Worm (Caenorhabditis elegans) whole organism, late embryonic: Measurements from ENCODE around the gene F14E5.8.

Source experiments
- T23F11.4 ChIP-seq: fragments of 200-800 bp; sonication (Bioruptor generic); optimal IDR thresholded peaks from 2 replicates; lab custom pipeline; 2018; ENCODE audit warnings: mild to moderate bottlenecking, missing genetic modification characterization, missing compliant biosample characterization
- ceh-22 ChIP-seq: sonication (generic microtip); optimal IDR thresholded peaks from 2 replicates; lab custom pipeline; 2017; ENCODE audit warnings: missing biosample characterization, missing genetic modification characterization
- dmd-4 ChIP-seq: sonication (generic microtip); optimal IDR thresholded peaks from 2 replicates; lab custom pipeline; 2016; ENCODE audit warnings: borderline replicate concordance, missing genetic modification characterization, missing compliant biosample characterization
- ets-4 ChIP-seq: sonication (generic microtip); optimal IDR thresholded peaks from 2 replicates; lab custom pipeline; 2016; ENCODE audit warnings: missing genetic modification characterization, missing compliant biosample characterization
- eyg-1 ChIP-seq: sonication (generic microtip); optimal IDR thresholded peaks from 2 replicates; lab custom pipeline; 2016; ENCODE audit warnings: missing genotype, missing genetic modification characterization, missing compliant biosample characterization
- nhr-11 ChIP-seq: fragments of 150-350 bp; optimal IDR thresholded peaks from 2 replicates; lab custom pipeline; 2014; ENCODE audit warnings: missing biosample characterization, missing genetic modification characterization
- tbx-7 ChIP-seq: sonication (generic microtip); optimal IDR thresholded peaks from 2 replicates; lab custom pipeline; 2016; ENCODE audit warnings: missing genotype, missing genetic modification characterization, missing compliant biosample characterization

DNA sequence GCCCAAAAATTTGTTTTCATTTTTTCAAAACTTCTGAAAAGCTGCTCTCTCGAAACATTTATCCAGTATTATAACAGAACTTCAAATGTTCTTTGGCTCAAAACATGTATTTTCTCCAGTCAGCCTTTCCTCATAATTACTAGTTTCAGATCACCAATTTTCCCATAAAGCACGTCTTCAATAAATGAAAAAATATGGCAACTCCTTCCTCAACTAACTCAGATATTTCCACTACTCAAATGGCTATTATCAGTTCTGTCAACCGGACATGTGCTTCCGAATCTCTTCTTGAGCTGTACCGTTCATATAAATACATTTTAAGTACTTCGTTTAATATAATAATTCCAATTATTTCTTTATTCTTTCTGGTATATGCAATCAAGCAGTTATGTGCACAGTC lies 12.4 kb upstream of the F14E5.8 start, which contains the start of gene sra-13:
- TF ChIP-seq dmd-4 (tag; lab: Kevin White, UChicago) (no peak), tbx-7 (tag; lab: Kevin White, UChicago) (no peak), eyg-1 (tag; lab: Kevin White, UChicago) (no peak), T23F11.4 (GFP tag; lab: Kevin White, UChicago) (no peak), nhr-11 (tag; lab: Kevin White, UChicago) (no peak), ceh-22 (tag; lab: Kevin White, UChicago) (no peak), ets-4 (tag; lab: Kevin White, UChicago) (no peak)
